Fruit fly (Drosophila melanogaster): Measurements from ENCODE around the gene SuUR.

dm6 chr3L:11062441-11062840, 2.4 kb upstream of the SuUR start, which contains the start of gene CG32069:
- no peak for TF ChIP-seq Pif1A (GFP tag; optimal IDR thresholded peaks at IDR 0.05)
- no peak for TF ChIP-seq CG15710 (tag; optimal IDR thresholded peaks at IDR 0.05)
- TF ChIP-seq CG10348 (GFP tag; IDR thresholded peaks at IDR 0.05): no peak
- TF ChIP-seq CG34367 (tag; optimal IDR thresholded peaks at IDR 0.05): no peak
- no peak for TF ChIP-seq Pif1B (GFP tag; optimal IDR thresholded peaks at IDR 0.05)
- TF ChIP-seq CG17806 (tag; optimal IDR thresholded peaks at IDR 0.05): no peak
